Worm (Caenorhabditis elegans) whole organism, early embryonic: ENCODE results near the gene str-238.

ENCODE experiments used
- F13C5.2 ChIP-seq: sonication (generic microtip); optimal IDR thresholded peaks from 2 replicates; lab custom pipeline; 2017; ENCODE audit warnings: mild to moderate bottlenecking, missing genetic modification characterization, inconsistent platforms, missing compliant biosample characterization
- aly-1 ChIP-seq: sonication (generic microtip); optimal IDR thresholded peaks from 2 replicates; lab custom pipeline; 2016; ENCODE audit warnings: missing genetic modification characterization, missing compliant biosample characterization
- ama-1 ChIP-seq: fragments of 150-350 bp; optimal IDR thresholded peaks from 2 replicates; lab custom pipeline; 2014
- ceh-13 ChIP-seq: fragments of 200-800 bp; sonication (Bioruptor generic); optimal IDR thresholded peaks from 2 replicates; lab custom pipeline; 2018; ENCODE audit warnings: mild to moderate bottlenecking, missing genetic modification characterization, missing compliant biosample characterization
- ets-7 ChIP-seq: sonication (generic microtip); optimal IDR thresholded peaks from 2 replicates; lab custom pipeline; 2016; ENCODE audit warnings: missing genotype, missing genetic modification characterization, missing compliant biosample characterization
- flt-1 ChIP-seq: fragments of 200-800 bp; sonication (Bioruptor generic); IDR thresholded peaks from 2 replicates; pipeline ENCODE4 v1.3.6; 2022; ENCODE audit warnings: missing genetic modification characterization, missing compliant biosample characterization
- hmbx-1 ChIP-seq: sonication (generic microtip); optimal IDR thresholded peaks from 2 replicates; lab custom pipeline; 2016; ENCODE audit warnings: mild to moderate bottlenecking, missing genetic modification characterization, missing compliant biosample characterization
- hmg-4 ChIP-seq: fragments of 200-800 bp; sonication (Bioruptor generic); optimal IDR thresholded peaks from 2 replicates; lab custom pipeline; 2018; ENCODE audit warnings: mild to moderate bottlenecking, missing genetic modification characterization, missing compliant biosample characterization
- hnd-1 ChIP-seq: sonication (generic microtip); optimal IDR thresholded peaks from 2 replicates; lab custom pipeline; 2016; ENCODE audit warnings: missing genetic modification characterization, missing compliant biosample characterization
- pes-1 ChIP-seq: fragments of 200-800 bp; sonication (Bioruptor generic); IDR thresholded peaks from 2 replicates; pipeline ENCODE4 v1.3.6; 2022; ENCODE audit warnings: missing genetic modification reagents, missing genetic modification characterization, missing compliant biosample characterization
- scrt-1 ChIP-seq: fragments of 200-800 bp; sonication (Bioruptor generic); IDR thresholded peaks from 2 replicates; pipeline ENCODE4 v1.3.6; 2022; ENCODE audit warnings: missing genetic modification characterization, missing compliant biosample characterization
- tbx-11 ChIP-seq: fragments of 200-800 bp; sonication (Bioruptor generic); IDR thresholded peaks from 2 replicates; pipeline ENCODE4 v1.3.6; 2022; ENCODE audit warnings: missing genetic modification characterization, missing compliant biosample characterization
- tbx-37 ChIP-seq: fragments of 200-800 bp; sonication (Bioruptor generic); conservative IDR thresholded peaks from 2 replicates; pipeline ENCODE4 v1.3.6; 2022; ENCODE audit warnings: missing genetic modification reagents, missing genetic modification characterization, missing compliant biosample characterization
- tra-4 ChIP-seq: sonication (generic microtip); optimal IDR thresholded peaks from 2 replicates; lab custom pipeline; 2017; ENCODE audit warnings: missing genetic modification characterization, missing compliant biosample characterization

- TF ChIP-seq tbx-37 (GFP tag; lab: Robert Waterston, UW) (no peak), ets-7 (tag; lab: Kevin White, UChicago) (no peak), tbx-11 (GFP tag; lab: Robert Waterston, UW) (no peak), scrt-1 (GFP tag; lab: Robert Waterston, UW) (no peak), ceh-13 (GFP tag; lab: Kevin White, UChicago) (no peak), pes-1 (GFP tag; lab: Robert Waterston, UW) (no peak), ama-1 (lab: Kevin White, UChicago) (no peak), flt-1 (GFP tag; lab: Robert Waterston, UW) (no peak), aly-1 (tag; lab: Kevin White, UChicago) (no peak), hnd-1 (tag; lab: Kevin White, UChicago) (no peak), F13C5.2 (tag; lab: Kevin White, UChicago) (no peak), hmg-4 (no peak), tra-4 (tag; lab: Kevin White, UChicago) (no peak), hmbx-1 (tag; lab: Kevin White, UChicago) (no peak)
These were observed 26.1 kb upstream of the str-238 start, which contains the start of gene srj-24 for ce11 chrV:738770-739169.
